Worm (Caenorhabditis elegans) whole organism, young adult: ENCODE measurements around the gene fut-1.
A peak's percentile ranks its signal among the peaks of the same experiment; 100 is the strongest.

Source experiments
- C06A6.2 ChIP-seq: fragments of 200-800 bp; sonication (Bioruptor generic); conservative IDR thresholded peaks from 2 replicates; pipeline ENCODE4 v1.3.6; 2022; ENCODE audit warnings: missing genetic modification characterization, missing compliant biosample characterization
- C17E4.6 ChIP-seq: fragments of 200-800 bp; sonication (Bioruptor generic); IDR thresholded peaks from 2 replicates; pipeline ENCODE4 v1.3.6; 2022; ENCODE audit warnings: missing genetic modification reagents, missing genetic modification characterization, missing compliant biosample characterization
- F55B11.4 ChIP-seq: sonication (generic microtip); optimal IDR thresholded peaks from 2 replicates; lab custom pipeline; 2016; ENCODE audit warnings: missing compliant biosample characterization, missing genetic modification characterization, borderline replicate concordance; ENCODE audit not compliant: insufficient read depth
- T07F8.4 ChIP-seq: sonication (generic microtip); optimal IDR thresholded peaks from 2 replicates; lab custom pipeline; 2016; ENCODE audit warnings: mild to moderate bottlenecking, missing genetic modification characterization, moderate library complexity, missing compliant biosample characterization
- Y56A3A.18 ChIP-seq: fragments of 200-800 bp; sonication (Bioruptor generic); IDR thresholded peaks from 2 replicates; pipeline ENCODE4 v1.3.6; 2022; ENCODE audit warnings: missing genetic modification reagents, missing genetic modification characterization, missing compliant biosample characterization
- Y95B8A.8 ChIP-seq: fragments of 200-800 bp; sonication (Bioruptor generic); IDR thresholded peaks from 2 replicates; pipeline ENCODE4 v1.3.6; 2022; ENCODE audit warnings: missing genetic modification reagents, missing genetic modification characterization, missing compliant biosample characterization
- akir-1 ChIP-seq: fragments of 200-800 bp; sonication (Bioruptor generic); optimal IDR thresholded peaks from 2 replicates; lab custom pipeline; 2018; ENCODE audit warnings: mild to moderate bottlenecking, missing genetic modification characterization, moderate library complexity, missing compliant biosample characterization
- atf-7 ChIP-seq: sonication (generic microtip); optimal IDR thresholded peaks from 2 replicates; lab custom pipeline; 2017; ENCODE audit warnings: mild to moderate bottlenecking, missing genetic modification characterization, missing compliant biosample characterization
- attf-5 ChIP-seq: fragments of 200-800 bp; sonication (Bioruptor generic); optimal IDR thresholded peaks from 2 replicates; lab custom pipeline; 2018; ENCODE audit warnings: mild to moderate bottlenecking, missing genetic modification characterization, missing compliant biosample characterization
- bed-1 ChIP-seq: fragments of 200-800 bp; sonication (Bioruptor generic); IDR thresholded peaks from 2 replicates; pipeline ENCODE4 v1.3.6; 2022; ENCODE audit warnings: missing genetic modification reagents, missing genetic modification characterization, missing compliant biosample characterization
- bed-2 ChIP-seq: fragments of 200-800 bp; sonication (Bioruptor generic); IDR thresholded peaks from 2 replicates; pipeline ENCODE4 v1.3.6; 2022; ENCODE audit warnings: missing genetic modification reagents, missing genetic modification characterization, missing compliant biosample characterization
- cebp-2 ChIP-seq: fragments of 200-800 bp; sonication (Bioruptor generic); IDR thresholded peaks from 2 replicates; pipeline ENCODE4 v1.3.6; 2022; ENCODE audit warnings: missing genetic modification characterization, missing compliant biosample characterization
- ceh-100 ChIP-seq: fragments of 200-800 bp; sonication (Bioruptor generic); IDR thresholded peaks from 2 replicates; pipeline ENCODE4 v1.3.6; 2022; ENCODE audit warnings: missing genetic modification reagents, missing genetic modification characterization, missing compliant biosample characterization
- ceh-40 ChIP-seq: fragments of 200-800 bp; sonication (Bioruptor generic); IDR thresholded peaks from 2 replicates; pipeline ENCODE4 v1.3.6; 2022; ENCODE audit warnings: missing genetic modification characterization, missing compliant biosample characterization
- dox-1 ChIP-seq: fragments of 200-800 bp; sonication (Bioruptor generic); IDR thresholded peaks from 2 replicates; pipeline ENCODE4 v1.3.6; 2022; ENCODE audit warnings: missing genetic modification reagents, missing genetic modification characterization, missing compliant biosample characterization
- dpff-1 ChIP-seq: sonication (generic microtip); optimal IDR thresholded peaks from 2 replicates; lab custom pipeline; 2017; ENCODE audit warnings: mild to moderate bottlenecking, missing genetic modification characterization, missing compliant biosample characterization
- egl-44 ChIP-seq: fragments of 200-800 bp; sonication (Bioruptor generic); IDR thresholded peaks from 2 replicates; pipeline ENCODE4 v1.3.6; 2022; ENCODE audit warnings: missing genetic modification reagents, missing genetic modification characterization, missing compliant biosample characterization
- egrh-3 ChIP-seq: fragments of 200-800 bp; sonication (Bioruptor generic); IDR thresholded peaks from 2 replicates; pipeline ENCODE4 v1.3.6; 2022; ENCODE audit warnings: missing genetic modification reagents, missing genetic modification characterization, missing compliant biosample characterization
- ekl-4 ChIP-seq: fragments of 200-800 bp; sonication (Bioruptor generic); IDR thresholded peaks from 2 replicates; pipeline ENCODE4 v1.3.6; 2022; ENCODE audit warnings: missing genetic modification reagents, missing genetic modification characterization, missing compliant biosample characterization
- ets-4 ChIP-seq: fragments of 200-800 bp; sonication (Bioruptor generic); optimal IDR thresholded peaks from 2 replicates; lab custom pipeline; 2018; ENCODE audit warnings: mild to moderate bottlenecking, missing genetic modification characterization, missing compliant biosample characterization
- fkh-3 ChIP-seq: sonication (generic microtip); optimal IDR thresholded peaks from 2 replicates; lab custom pipeline; 2016; ENCODE audit warnings: mild to moderate bottlenecking, missing genetic modification characterization, missing compliant biosample characterization
- him-1 ChIP-seq: sonication (generic microtip); optimal IDR thresholded peaks from 2 replicates; lab custom pipeline; 2016; ENCODE audit warnings: missing genotype, missing genetic modification reagents, missing genetic modification characterization, missing compliant biosample characterization
- hsf-1 ChIP-seq: fragments of 200-800 bp; sonication (Bioruptor generic); IDR thresholded peaks from 2 replicates; pipeline ENCODE4 v1.3.6; 2022; ENCODE audit warnings: missing genetic modification reagents, missing genetic modification characterization, missing compliant biosample characterization
- lag-1 ChIP-seq: fragments of 200-800 bp; sonication (Bioruptor generic); IDR thresholded peaks from 2 replicates; pipeline ENCODE4 v1.3.6; 2022; ENCODE audit warnings: missing genetic modification reagents, missing genetic modification characterization, missing compliant biosample characterization
- lin-40 ChIP-seq: sonication (generic microtip); optimal IDR thresholded peaks from 2 replicates; lab custom pipeline; 2016; ENCODE audit warnings: missing genetic modification characterization, mild to moderate bottlenecking, missing compliant biosample characterization, missing genotype, missing genetic modification reagents
- madf-10 ChIP-seq: sonication (generic microtip); optimal IDR thresholded peaks from 2 replicates; lab custom pipeline; 2016; ENCODE audit warnings: mild to moderate bottlenecking, missing genetic modification characterization, missing compliant biosample characterization
- madf-8 ChIP-seq: fragments of 200-800 bp; sonication (Bioruptor generic); conservative IDR thresholded peaks from 2 replicates; pipeline ENCODE4 v1.3.6; 2022; ENCODE audit warnings: missing genetic modification reagents, missing genetic modification characterization, missing compliant biosample characterization
- mxl-1 ChIP-seq: sonication (generic microtip); optimal IDR thresholded peaks from 2 replicates; lab custom pipeline; 2016; ENCODE audit warnings: missing genetic modification characterization, missing compliant biosample characterization
- nhr-179 ChIP-seq: sonication (generic microtip); optimal IDR thresholded peaks from 2 replicates; lab custom pipeline; 2016; ENCODE audit warnings: mild to moderate bottlenecking, missing genetic modification characterization, missing compliant biosample characterization
- nhr-27 ChIP-seq: fragments of 200-800 bp; sonication (Bioruptor generic); optimal IDR thresholded peaks from 2 replicates; lab custom pipeline; 2018; ENCODE audit warnings: mild to moderate bottlenecking, missing genetic modification characterization, moderate library complexity, missing compliant biosample characterization
- snpc-4 ChIP-seq, 5 experiments: fragments of 150-350 bp in 1 of 5; sonication (generic microtip) in 4 of 5; optimal IDR thresholded peaks; 2 replicates each; lab custom pipeline; 2014 to 2018; ENCODE audit warnings: missing genetic modification characterization in 5 of 5, missing biosample characterization in 3 of 5, antibody characterized with exemption in 2 of 5, mild to moderate bottlenecking in 2 of 5, missing compliant biosample characterization in 2 of 5, missing genotype in 2 of 5, moderate library complexity in 2 of 5, missing genetic modification reagents in 1 of 5
- sptf-2 ChIP-seq: fragments of 200-800 bp; sonication (Bioruptor generic); optimal IDR thresholded peaks from 2 replicates; lab custom pipeline; 2018; ENCODE audit warnings: mild to moderate bottlenecking, missing genetic modification characterization, missing compliant biosample characterization
- tbx-9 ChIP-seq: sonication (generic microtip); optimal IDR thresholded peaks from 2 replicates; lab custom pipeline; 2016; ENCODE audit warnings: borderline replicate concordance, missing genetic modification characterization, inconsistent platforms, missing compliant biosample characterization
- tlf-1 ChIP-seq: fragments of 200-800 bp; sonication (Bioruptor generic); optimal IDR thresholded peaks from 2 replicates; lab custom pipeline; 2018; ENCODE audit warnings: mild to moderate bottlenecking, missing genetic modification characterization, missing compliant biosample characterization
- ztf-26 ChIP-seq: sonication (generic microtip); optimal IDR thresholded peaks from 2 replicates; lab custom pipeline; 2017; ENCODE audit warnings: missing genetic modification characterization, missing compliant biosample characterization
- ztf-3 ChIP-seq: fragments of 200-800 bp; sonication (Bioruptor generic); optimal IDR thresholded peaks from 2 replicates; lab custom pipeline; 2018; ENCODE audit warnings: mild to moderate bottlenecking, missing genetic modification characterization, missing compliant biosample characterization

Gene fut-1

ce11 chrII:8784235-8784928 is 25.0 kb upstream of the fut-1 start (continued):
- TF ChIP-seq ztf-26 (tag; lab: Kevin White, UChicago) (no peak), nhr-27 (tag; lab: Kevin White, UChicago) (no peak), Y95B8A.8 (GFP tag; lab: Robert Waterston, UW) (no peak), dox-1 (GFP tag; lab: Robert Waterston, UW) (peak; percentile 40; the same call in 1 of the 2 replicates), egrh-3 (no peak), attf-5 (peak; percentile 27), snpc-4 (GFP tag; optimal IDR thresholded peaks at IDR 0.05; lab: Kevin White, UChicago) (no peak), snpc-4 (tag; optimal IDR thresholded peaks at IDR 0.05; lab: Kevin White, UChicago) (peak in 2 of 4 experiments; percentile 3 to 18), T07F8.4 (no peak), atf-7 (peak; percentile 12), him-1 (no peak), lin-40 (tag; lab: Kevin White, UChicago) (peak; percentile 7), F55B11.4 (no peak), ztf-3 (GFP tag; lab: Kevin White, UChicago) (no peak), Y56A3A.18 (GFP tag; lab: Robert Waterston, UW) (no peak), madf-10 (peak; percentile 88), ets-4 (GFP tag; lab: Kevin White, UChicago) (no peak), tbx-9 (tag; lab: Kevin White, UChicago) (no peak)

- TF ChIP-seq sptf-2 = no peak
- TF ChIP-seq akir-1 = no peak
- TF ChIP-seq ekl-4 = no peak
- no peak for TF ChIP-seq fkh-3 (tag; lab: Kevin White, UChicago)
- TF ChIP-seq egrh-3 = no peak
- no peak for TF ChIP-seq cebp-2 (GFP tag; lab: Robert Waterston, UW)
- no peak for TF ChIP-seq lag-1
- TF ChIP-seq C06A6.2 (GFP tag; lab: Robert Waterston, UW) = no peak
- TF ChIP-seq madf-8 = no peak
- no peak for TF ChIP-seq bed-2 (GFP tag; lab: Robert Waterston, UW)
- TF ChIP-seq egl-44 (GFP tag; lab: Robert Waterston, UW) = no peak
- TF ChIP-seq C17E4.6 (GFP tag; lab: Robert Waterston, UW) = no peak
- no peak for TF ChIP-seq mxl-1 (tag; lab: Kevin White, UChicago)
- TF ChIP-seq ceh-100 (GFP tag; lab: Robert Waterston, UW) = no peak
- TF ChIP-seq tlf-1 (GFP tag; lab: Kevin White, UChicago) = no peak
- TF ChIP-seq hsf-1 (GFP tag; lab: Robert Waterston, UW) = no peak
- TF ChIP-seq ceh-40 (GFP tag; lab: Robert Waterston, UW) = no peak
- no peak for TF ChIP-seq dpff-1 (tag; lab: Kevin White, UChicago)
- TF ChIP-seq bed-1 = no peak
Measured at ce11 chrII:8783451-8783967, 24.1 kb upstream of the fut-1 start, which contains the start of gene sgn-1. Gene sgn-1, minus strand, starts transcription at chrII:8783670.

DNA sequence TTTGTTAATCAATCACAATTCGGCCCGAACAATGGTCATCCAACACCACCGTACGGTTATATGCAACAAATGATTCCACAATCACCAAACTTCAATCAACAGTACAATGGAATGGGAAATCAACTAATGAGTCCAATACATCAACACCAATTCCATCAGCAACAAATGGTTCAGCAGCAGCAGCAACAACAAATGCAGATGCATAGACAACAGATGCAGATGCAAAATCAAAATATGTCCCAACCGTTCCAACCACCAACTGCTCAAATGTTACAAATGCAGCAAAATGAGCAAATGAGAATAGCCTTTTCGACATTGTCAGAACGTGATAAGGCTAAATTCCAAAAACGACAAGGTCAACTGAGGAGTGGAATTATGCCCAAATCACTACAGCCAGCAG is 17.1 kb upstream of the fut-1 start:
- no peak for TF ChIP-seq attf-5
- no peak for TF ChIP-seq nhr-179
